Worm (Caenorhabditis elegans): Measurements from ENCODE around the gene T04A11.4.
"Not testable (repeated sequence)": the region's sequence is repeated elsewhere in the genome, so short reads cannot be mapped to it uniquely, and the experiment has no call there.

DNA sequence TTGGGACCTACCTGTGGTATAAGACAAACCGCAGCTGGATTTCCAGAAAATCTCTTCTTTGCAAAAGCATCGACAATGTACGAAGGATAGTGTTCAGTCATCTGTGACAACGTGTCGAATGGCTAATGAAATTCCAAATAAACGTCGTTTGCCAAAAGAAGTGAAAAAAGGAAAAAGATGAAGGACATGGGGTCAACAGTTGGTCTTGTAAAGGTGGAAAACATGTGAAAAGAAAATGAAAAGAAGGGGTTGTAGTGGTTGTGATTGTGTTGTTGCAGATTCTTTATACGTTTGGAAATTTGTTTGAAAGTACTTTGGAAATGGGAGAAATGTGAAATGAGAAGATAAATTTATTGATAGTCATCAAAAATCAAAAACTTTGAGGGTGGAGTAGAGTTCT, at the start of gene T04A11.4:
- not testable (repeated sequence) for TF ChIP-seq daf-12 (tag; optimal IDR thresholded peaks at IDR 0.05); nhr-28 (tag; optimal IDR thresholded peaks at IDR 0.05); zag-1 (tag; optimal IDR thresholded peaks at IDR 0.05); elt-3 (tag; optimal IDR thresholded peaks at IDR 0.05); sea-2 (GFP tag; optimal IDR thresholded peaks at IDR 0.05)
